Worm (Caenorhabditis elegans) whole organism, mixed stage, embryonic: ENCODE measurements around the gene sdz-13.

Experiments
- M03D4.4 ChIP-seq: sonication (generic microtip); optimal IDR thresholded peaks from 2 replicates; lab custom pipeline; 2017; ENCODE audit warnings: mild to moderate bottlenecking, missing genetic modification characterization, missing compliant biosample characterization
- bed-3 ChIP-seq: fragments of 200-800 bp; sonication (Bioruptor generic); optimal IDR thresholded peaks from 3 replicates; lab custom pipeline; 2018; ENCODE audit warnings: mild to moderate bottlenecking, missing genetic modification characterization, moderate library complexity, missing compliant biosample characterization
- blmp-1 ChIP-seq: fragments of 150-350 bp; optimal IDR thresholded peaks from 2 replicates; lab custom pipeline; 2014; ENCODE audit warnings: missing biosample characterization, missing genetic modification characterization
- ceh-39 ChIP-seq: fragments of 150-350 bp; optimal IDR thresholded peaks from 2 replicates; lab custom pipeline; 2014; ENCODE audit warnings: missing biosample characterization, missing genetic modification characterization
- cnd-1 ChIP-seq: fragments of 200-800 bp; sonication (Bioruptor generic); optimal IDR thresholded peaks from 2 replicates; lab custom pipeline; 2018; ENCODE audit warnings: mild to moderate bottlenecking, missing genetic modification characterization, missing compliant biosample characterization
- drap-1 ChIP-seq: fragments of 200-800 bp; sonication (Bioruptor generic); optimal IDR thresholded peaks from 3 replicates; lab custom pipeline; 2018; ENCODE audit warnings: mild to moderate bottlenecking, missing genetic modification characterization, missing compliant biosample characterization
- elt-1 ChIP-seq: sonication (generic microtip); optimal IDR thresholded peaks from 2 replicates; lab custom pipeline; 2017; ENCODE audit warnings: missing genetic modification characterization, mild to moderate bottlenecking, missing compliant biosample characterization, antibody characterized with exemption, moderate library complexity, borderline replicate concordance; ENCODE audit not compliant: insufficient read depth
- elt-3 ChIP-seq: fragments of 150-350 bp; optimal IDR thresholded peaks from 2 replicates; lab custom pipeline; 2014; ENCODE audit warnings: missing biosample characterization, missing genetic modification characterization
- flh-1 ChIP-seq: fragments of 200-800 bp; sonication (Bioruptor generic); optimal IDR thresholded peaks from 2 replicates; lab custom pipeline; 2018; ENCODE audit warnings: mild to moderate bottlenecking, missing genetic modification characterization, moderate library complexity, missing compliant biosample characterization
- ham-2 ChIP-seq: fragments of 200-800 bp; sonication (Bioruptor generic); optimal IDR thresholded peaks from 2 replicates; lab custom pipeline; 2018; ENCODE audit warnings: mild to moderate bottlenecking, missing genetic modification characterization, missing compliant biosample characterization
- hlh-1 ChIP-seq: fragments of 150-350 bp; optimal IDR thresholded peaks from 2 replicates; lab custom pipeline; 2014; ENCODE audit warnings: missing biosample characterization, missing genetic modification reagents, missing genetic modification characterization
- lin-13 ChIP-seq: fragments of 150-350 bp; optimal IDR thresholded peaks from 2 replicates; lab custom pipeline; 2014; ENCODE audit warnings: missing biosample characterization, missing genetic modification characterization
- lin-32 ChIP-seq: fragments of 200-800 bp; sonication (Bioruptor generic); optimal IDR thresholded peaks from 2 replicates; lab custom pipeline; 2018; ENCODE audit warnings: mild to moderate bottlenecking, missing genetic modification characterization, missing compliant biosample characterization
- lsy-2 ChIP-seq: fragments of 150-350 bp; optimal IDR thresholded peaks from 2 replicates; lab custom pipeline; 2014; ENCODE audit warnings: missing biosample characterization, missing genetic modification characterization
- mep-1 ChIP-seq: fragments of 150-350 bp; optimal IDR thresholded peaks from 2 replicates; lab custom pipeline; 2017; ENCODE audit warnings: missing biosample characterization, missing genetic modification reagents, missing genetic modification characterization, inconsistent platforms
- mls-2 ChIP-seq: sonication (generic microtip); optimal IDR thresholded peaks from 2 replicates; lab custom pipeline; 2016; ENCODE audit warnings: mild to moderate bottlenecking, missing genetic modification characterization, moderate library complexity, missing compliant biosample characterization
- nhr-12 ChIP-seq: fragments of 150-350 bp; optimal IDR thresholded peaks from 2 replicates; lab custom pipeline; 2014; ENCODE audit warnings: missing biosample characterization, missing genetic modification characterization
- nhr-2 ChIP-seq: fragments of 150-350 bp; optimal IDR thresholded peaks from 2 replicates; lab custom pipeline; 2014; ENCODE audit warnings: missing biosample characterization, missing genetic modification characterization
- nhr-237 ChIP-seq: fragments of 150-350 bp; optimal IDR thresholded peaks from 2 replicates; lab custom pipeline; 2014; ENCODE audit warnings: missing biosample characterization, missing genetic modification characterization
- nhr-28 ChIP-seq: fragments of 150-350 bp; optimal IDR thresholded peaks from 2 replicates; lab custom pipeline; 2014; ENCODE audit warnings: missing biosample characterization, missing genetic modification characterization
- pha-4 ChIP-seq: fragments of 150-350 bp; optimal IDR thresholded peaks from 2 replicates; lab custom pipeline; 2018; ENCODE audit warnings: missing biosample characterization, missing genetic modification reagents, missing genetic modification characterization
- sem-2 ChIP-seq: fragments of 200-800 bp; sonication (Bioruptor generic); optimal IDR thresholded peaks from 2 replicates; lab custom pipeline; 2018; ENCODE audit warnings: mild to moderate bottlenecking, missing genetic modification characterization, missing compliant biosample characterization
- snpc-4 ChIP-seq: fragments of 150-350 bp; optimal IDR thresholded peaks from 2 replicates; lab custom pipeline; 2014; ENCODE audit warnings: missing biosample characterization, missing genetic modification characterization
- sptf-1 ChIP-seq: sonication (generic microtip); optimal IDR thresholded peaks from 2 replicates; lab custom pipeline; 2017; ENCODE audit warnings: mild to moderate bottlenecking, missing genetic modification characterization, moderate library complexity, missing compliant biosample characterization
- tbx-8 ChIP-seq: fragments of 200-800 bp; sonication (Bioruptor generic); optimal IDR thresholded peaks from 2 replicates; lab custom pipeline; 2018; ENCODE audit warnings: mild to moderate bottlenecking, missing genetic modification characterization, moderate library complexity, missing compliant biosample characterization
- unc-120 ChIP-seq: sonication (generic microtip); optimal IDR thresholded peaks from 2 replicates; lab custom pipeline; 2017; ENCODE audit warnings: missing genetic modification characterization, missing compliant biosample characterization; ENCODE audit not compliant: poor library complexity, severe bottlenecking
- unc-62 ChIP-seq: fragments of 150-350 bp; optimal IDR thresholded peaks from 2 replicates; lab custom pipeline; 2014; ENCODE audit warnings: missing biosample characterization, missing genetic modification reagents, missing genetic modification characterization
- zip-8 ChIP-seq: fragments of 150-350 bp; optimal IDR thresholded peaks from 2 replicates; lab custom pipeline; 2014; ENCODE audit warnings: missing biosample characterization, missing genetic modification characterization
- ztf-11 ChIP-seq: fragments of 150-350 bp; optimal IDR thresholded peaks from 2 replicates; lab custom pipeline; 2014; ENCODE audit warnings: missing biosample characterization, missing genetic modification characterization

The sdz-13 gene

ce11 chrIV:10902476-10902875 is 23.0 kb upstream of the sdz-13 start:
- TF ChIP-seq pha-4 (tag; lab: Kevin White, UChicago) (no peak), mls-2 (tag; lab: Kevin White, UChicago) (no peak)

ce11 chrIV:10900083-10900482 is 20.6 kb upstream of the sdz-13 start, which contains the start of gene srlf-30:
Gene srlf-30 (plus strand): TSS chrIV:10900383.
- TF ChIP-seq elt-3 (tag; lab: Kevin White, UChicago) = no peak
- TF ChIP-seq sem-2 (GFP tag; lab: Kevin White, UChicago) = no peak
- no peak for TF ChIP-seq ham-2 (GFP tag; lab: Kevin White, UChicago)
- no peak for TF ChIP-seq mep-1 (tag; lab: Kevin White, UChicago)
- TF ChIP-seq nhr-28 (tag; lab: Kevin White, UChicago) = no peak
- no peak for TF ChIP-seq unc-62 (GFP tag; lab: Kevin White, UChicago)
- TF ChIP-seq M03D4.4 (tag; lab: Kevin White, UChicago) = no peak
- no peak for TF ChIP-seq lin-32 (GFP tag; lab: Kevin White, UChicago)
- no peak for TF ChIP-seq drap-1 (GFP tag; lab: Kevin White, UChicago)
- TF ChIP-seq unc-120 (tag; lab: Kevin White, UChicago) = no peak

DNA sequence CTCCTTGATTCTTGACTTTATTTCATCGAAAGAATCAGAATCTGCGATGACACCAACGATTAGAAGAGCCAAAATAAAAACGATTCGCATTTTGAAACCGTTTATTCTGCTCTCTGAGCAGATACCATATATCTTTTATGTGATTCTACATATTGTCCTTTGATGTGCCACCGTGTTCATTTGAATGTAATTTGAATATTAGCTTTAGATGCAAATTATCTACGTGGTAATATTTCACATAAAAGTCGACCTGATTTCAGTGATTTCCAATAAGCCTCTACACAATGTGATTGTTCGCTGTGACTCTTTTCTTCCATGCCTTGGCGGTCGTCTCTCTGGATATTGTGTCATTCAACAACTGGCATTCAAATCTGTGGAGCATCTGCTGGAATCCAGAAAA is 19.6 kb upstream of the sdz-13 start, which contains the start of the genes F13E9.9 and F13E9.19:
TSS of gene F13E9.9 (minus strand) at position 101 of the 400 bp plus-strand sequence.
TSS of gene F13E9.19 (plus strand) at position 316 of the 400 bp plus-strand sequence.
- TF ChIP-seq lin-32 (GFP tag; lab: Kevin White, UChicago) (no peak), bed-3 (GFP tag; lab: Kevin White, UChicago) (no peak), nhr-28 (tag; lab: Kevin White, UChicago) (no peak), nhr-12 (tag; lab: Kevin White, UChicago) (no peak), M03D4.4 (tag; lab: Kevin White, UChicago) (no peak), zip-8 (no peak)

DNA sequence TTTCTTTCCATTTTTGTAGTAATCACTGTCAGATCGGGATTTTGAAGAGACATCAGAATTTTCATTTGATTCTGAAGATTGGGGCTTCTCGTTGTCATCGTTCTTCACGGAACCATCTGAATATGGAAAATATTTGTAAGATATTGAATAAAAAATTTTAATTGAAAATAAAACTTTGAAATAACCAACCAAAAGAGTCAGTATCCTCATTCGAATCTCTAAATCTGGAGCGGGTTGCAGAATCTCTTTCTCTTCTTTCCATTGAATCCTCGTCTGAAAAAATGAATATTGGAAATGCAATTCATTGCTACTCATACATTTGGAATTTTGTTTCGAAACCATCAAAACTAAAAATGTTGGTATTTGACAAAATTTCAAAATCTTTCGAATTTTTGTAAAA is 18.7 kb upstream of the sdz-13 start:
- no peak for TF ChIP-seq elt-3 (tag; lab: Kevin White, UChicago)
- TF ChIP-seq pha-4 (tag; lab: Kevin White, UChicago) = no peak
- no peak for TF ChIP-seq ztf-11
- TF ChIP-seq mls-2 (tag; lab: Kevin White, UChicago) = no peak
- no peak for TF ChIP-seq elt-1 (tag; lab: Kevin White, UChicago)
- no peak for TF ChIP-seq sem-2 (GFP tag; lab: Kevin White, UChicago)

ce11 chrIV:10896512-10896911 is 17.1 kb upstream of the sdz-13 start, which contains the start of gene srlf-13:
Gene srlf-13 (minus strand): TSS chrIV:10896612.
- no peak for TF ChIP-seq pha-4 (tag; lab: Kevin White, UChicago)
- no peak for TF ChIP-seq mep-1 (tag; lab: Kevin White, UChicago)
- TF ChIP-seq cnd-1 = no peak
- TF ChIP-seq M03D4.4 (tag; lab: Kevin White, UChicago) = no peak
- no peak for TF ChIP-seq bed-3 (GFP tag; lab: Kevin White, UChicago)
- TF ChIP-seq lsy-2 (tag; lab: Kevin White, UChicago) = no peak
- TF ChIP-seq zip-8 = no peak
- no peak for TF ChIP-seq mls-2 (tag; lab: Kevin White, UChicago)
- TF ChIP-seq hlh-1 (tag; lab: Kevin White, UChicago) = no peak

ce11 chrIV:10894255-10894654 is 14.8 kb upstream of the sdz-13 start, which contains the start of gene srlf-14:
Gene srlf-14 (minus strand): TSS chrIV:10894355.
- TF ChIP-seq lin-13 (tag; lab: Kevin White, UChicago) (no peak), sem-2 (GFP tag; lab: Kevin White, UChicago) (no peak), nhr-2 (tag; lab: Kevin White, UChicago) (no peak), tbx-8 (GFP tag; lab: Kevin White, UChicago) (no peak), sptf-1 (tag; lab: Kevin White, UChicago) (no peak), snpc-4 (tag; lab: Kevin White, UChicago) (no peak), cnd-1 (no peak), drap-1 (GFP tag; lab: Kevin White, UChicago) (no peak)
- TF ChIP-seq, all 35 proteins: peak for 0

DNA sequence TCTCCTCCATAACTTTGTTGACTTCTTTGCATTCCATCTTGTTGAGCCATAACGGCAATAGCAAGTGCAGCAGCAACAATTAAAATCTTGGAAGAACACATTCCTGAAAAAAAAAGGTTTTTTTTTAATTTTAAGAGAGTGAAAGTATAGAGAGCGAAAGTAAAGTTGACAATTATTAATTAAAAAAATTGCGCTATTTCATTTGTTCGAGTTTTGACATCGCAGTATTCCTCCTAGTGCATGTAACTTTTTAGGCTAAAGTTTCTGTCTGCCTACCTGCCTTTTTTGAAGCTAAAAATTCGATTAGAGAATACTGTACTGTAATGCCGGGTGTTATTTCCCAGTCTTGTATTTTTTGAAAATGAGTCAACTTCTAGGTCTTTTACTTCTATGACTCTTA is 12.6 kb upstream of the sdz-13 start, which contains the start of gene srlf-12:
TSS of gene srlf-12 (minus strand) at position 101 of the 400 bp plus-strand sequence.
- TF ChIP-seq nhr-2 (tag; lab: Kevin White, UChicago) (no peak), ceh-39 (tag; lab: Kevin White, UChicago) (no peak), elt-1 (tag; lab: Kevin White, UChicago) (no peak), lin-32 (GFP tag; lab: Kevin White, UChicago) (no peak), nhr-237 (tag; lab: Kevin White, UChicago) (no peak), flh-1 (no peak), lin-13 (tag; lab: Kevin White, UChicago) (no peak), elt-3 (tag; lab: Kevin White, UChicago) (no peak), unc-120 (tag; lab: Kevin White, UChicago) (no peak), mls-2 (tag; lab: Kevin White, UChicago) (no peak), ham-2 (GFP tag; lab: Kevin White, UChicago) (no peak), tbx-8 (GFP tag; lab: Kevin White, UChicago) (no peak), blmp-1 (tag; lab: Kevin White, UChicago) (no peak), mep-1 (tag; lab: Kevin White, UChicago) (no peak), ztf-11 (no peak), sem-2 (GFP tag; lab: Kevin White, UChicago) (no peak), bed-3 (GFP tag; lab: Kevin White, UChicago) (no peak)
